Worm (Caenorhabditis elegans): ENCODE data around the gene C06A12.3.

Gene C06A12.3

DNA sequence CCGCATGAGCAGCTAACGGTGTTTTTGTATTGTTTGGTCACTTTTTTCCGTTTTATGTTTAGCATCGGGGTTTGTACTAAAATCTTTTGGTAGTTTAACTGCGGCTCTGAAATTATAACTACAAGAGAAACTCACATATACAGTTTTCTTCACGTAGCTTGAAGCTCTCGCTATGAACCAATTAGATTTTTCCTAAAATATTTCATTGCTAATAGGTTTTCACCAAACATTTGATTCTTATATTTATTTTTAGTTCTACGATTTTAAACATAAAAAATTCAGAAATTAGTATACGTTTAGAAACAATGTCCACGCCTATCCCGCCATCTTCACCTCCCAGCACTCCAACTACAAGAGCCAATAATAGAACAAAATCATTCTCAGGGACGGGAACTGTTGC, at the start of gene C06A12.3:
Gene C06A12.3 (plus strand): TSS at position 301 of the 400 bp plus-strand sequence.
- TF ChIP-seq ceh-39 (tag; optimal IDR thresholded peaks at IDR 0.05) (no peak), nhr-2 (tag; optimal IDR thresholded peaks at IDR 0.05) (no peak), nhr-12 (tag; optimal IDR thresholded peaks at IDR 0.05) (no peak), lin-32 (GFP tag; optimal IDR thresholded peaks at IDR 0.05) (no peak), nhr-76 (tag; optimal IDR thresholded peaks at IDR 0.05) (no peak), elt-1 (tag; optimal IDR thresholded peaks at IDR 0.05; ENCODE audit: borderline replicate concordance, insufficient read depth) (no peak), sem-2 (GFP tag; optimal IDR thresholded peaks at IDR 0.05) (no peak), mls-2 (tag; optimal IDR thresholded peaks at IDR 0.05) (no peak)

DNA sequence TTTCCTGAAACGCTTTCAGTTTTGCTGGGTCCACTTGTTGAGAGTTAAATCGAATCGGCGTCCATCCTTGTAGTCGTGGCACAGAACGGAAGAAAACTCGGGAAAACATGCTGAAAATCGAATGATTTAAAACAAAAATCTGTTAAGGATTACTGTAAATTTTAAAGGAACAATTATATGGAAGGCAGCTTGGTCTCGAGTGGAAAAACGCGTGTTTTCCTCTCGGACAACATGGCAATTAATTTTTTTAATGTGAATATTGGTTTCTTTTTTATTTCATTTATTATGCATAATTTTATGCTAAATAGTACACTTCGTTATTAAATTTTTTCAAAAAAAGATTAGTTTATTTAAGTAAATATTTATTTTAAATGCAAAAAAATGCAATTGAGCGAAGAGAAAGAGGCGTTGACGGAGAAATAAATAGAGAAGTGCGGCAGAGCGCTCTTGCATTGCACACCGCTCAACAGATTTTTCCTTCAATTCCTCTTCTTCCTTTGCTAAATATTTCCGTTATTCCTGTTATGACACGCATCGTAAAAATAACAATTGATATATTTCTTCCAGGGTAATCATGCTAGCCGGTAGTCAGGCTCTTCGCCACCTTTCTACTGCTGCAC, 47.4 kb upstream of the C06A12.3 start, which contains the start of the genes C30H6.9 and dlat-2:
Gene C30H6.9 (minus strand): TSS at position 110 of the 620 bp plus-strand sequence.
Gene dlat-2 (plus strand): TSS at position 566 of the 620 bp plus-strand sequence.
- TF ChIP-seq lsy-2 (tag; optimal IDR thresholded peaks at IDR 0.05) (peak; percentile 31), ces-1 (GFP tag; optimal IDR thresholded peaks at IDR 0.05) (peak; percentile 41), unc-62 (GFP tag; optimal IDR thresholded peaks at IDR 0.05) (no peak), pha-4 (tag; optimal IDR thresholded peaks at IDR 0.05) (peak; percentile 38), mep-1 (tag; optimal IDR thresholded peaks at IDR 0.05) (peak; percentile 22)

DNA sequence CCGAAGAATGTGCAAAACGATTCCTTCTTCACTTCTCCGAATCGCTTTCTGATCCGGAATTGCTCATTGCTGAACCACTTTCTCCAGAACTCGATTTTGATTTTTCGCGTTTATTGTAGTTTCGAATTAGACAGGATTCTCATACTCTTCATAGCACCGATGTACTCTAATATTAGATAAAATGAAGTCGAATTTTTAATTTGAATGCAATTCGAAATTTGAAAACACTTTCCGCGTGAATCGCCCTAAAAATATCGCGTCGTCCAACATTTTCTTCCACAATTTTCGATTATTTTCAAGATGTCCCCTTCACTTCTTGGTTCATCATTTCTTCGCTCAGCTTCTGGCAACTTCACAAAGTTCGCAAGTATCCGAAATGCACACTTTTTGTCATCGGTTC, 45.5 kb upstream of the C06A12.3 start, which contains the start of gene C30H6.8:
Gene C30H6.8 (plus strand): TSS at position 301 of the 400 bp plus-strand sequence.
- no peak for TF ChIP-seq unc-62 (GFP tag; optimal IDR thresholded peaks at IDR 0.05)
- TF ChIP-seq ceh-43 (GFP tag; optimal IDR thresholded peaks at IDR 0.05), result no peak
- TF ChIP-seq flh-1 (GFP tag; optimal IDR thresholded peaks at IDR 0.05), result no peak
- TF ChIP-seq unc-39 (tag; optimal IDR thresholded peaks at IDR 0.05), result no peak
- no peak for TF ChIP-seq hlh-1 (tag; optimal IDR thresholded peaks at IDR 0.05)
- no peak for TF ChIP-seq ham-2 (GFP tag; optimal IDR thresholded peaks at IDR 0.05)
- no peak for TF ChIP-seq nhr-76 (tag; optimal IDR thresholded peaks at IDR 0.05)
- no peak for TF ChIP-seq nhr-2 (tag; optimal IDR thresholded peaks at IDR 0.05)
- no peak for TF ChIP-seq ceh-83 (GFP tag; optimal IDR thresholded peaks at IDR 0.05)
- TF ChIP-seq ceh-39 (tag; optimal IDR thresholded peaks at IDR 0.05), result no peak
- TF ChIP-seq nhr-12 (tag; optimal IDR thresholded peaks at IDR 0.05), result no peak
- no peak for TF ChIP-seq elt-3 (tag; optimal IDR thresholded peaks at IDR 0.05)
- TF ChIP-seq lin-32 (GFP tag; optimal IDR thresholded peaks at IDR 0.05), result no peak
- no peak for TF ChIP-seq nhr-28 (tag; optimal IDR thresholded peaks at IDR 0.05)
- no peak for TF ChIP-seq tbx-8 (GFP tag; optimal IDR thresholded peaks at IDR 0.05)

DNA sequence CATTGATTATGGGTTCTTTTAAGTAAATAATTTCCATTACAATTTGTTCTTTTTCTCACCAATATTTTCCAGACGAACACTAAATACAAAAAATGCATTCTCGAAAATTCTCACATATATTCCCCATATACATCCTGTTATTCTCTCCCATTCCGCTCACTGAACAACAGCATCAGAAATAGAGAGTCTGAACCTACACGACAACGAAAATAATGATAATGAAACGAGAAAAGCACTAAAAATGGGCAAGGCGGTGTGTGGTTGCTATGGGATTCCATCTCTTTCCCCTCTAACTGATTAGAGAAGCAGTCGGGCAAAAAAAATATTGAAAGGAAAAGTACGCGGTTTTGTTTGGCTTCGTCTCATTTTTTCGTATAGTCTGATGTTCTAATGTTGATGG, 44.5 kb upstream of the C06A12.3 start, which contains the start of gene C30H6.12:
Gene C30H6.12 (plus strand): TSS at position 301 of the 400 bp plus-strand sequence.
- TF ChIP-seq lsy-2 (tag; optimal IDR thresholded peaks at IDR 0.05) (no peak), blmp-1 (tag; optimal IDR thresholded peaks at IDR 0.05) (no peak), ces-1 (GFP tag; optimal IDR thresholded peaks at IDR 0.05) (no peak), mls-2 (tag; optimal IDR thresholded peaks at IDR 0.05) (no peak), nhr-2 (tag; optimal IDR thresholded peaks at IDR 0.05) (no peak), snpc-4 (tag; optimal IDR thresholded peaks at IDR 0.05) (no peak), zip-8 (tag; optimal IDR thresholded peaks at IDR 0.05) (no peak), ham-2 (GFP tag; optimal IDR thresholded peaks at IDR 0.05) (no peak), mep-1 (tag; optimal IDR thresholded peaks at IDR 0.05) (no peak), bed-3 (GFP tag; optimal IDR thresholded peaks at IDR 0.05) (no peak), unc-120 (tag; optimal IDR thresholded peaks at IDR 0.05; ENCODE audit: poor library complexity, severe bottlenecking) (no peak), unc-62 (GFP tag; optimal IDR thresholded peaks at IDR 0.05) (no peak), cnd-1 (tag; optimal IDR thresholded peaks at IDR 0.05) (no peak), nhr-12 (tag; optimal IDR thresholded peaks at IDR 0.05) (no peak), ceh-83 (GFP tag; optimal IDR thresholded peaks at IDR 0.05) (no peak), elt-3 (tag; optimal IDR thresholded peaks at IDR 0.05) (no peak), tbx-8 (GFP tag; optimal IDR thresholded peaks at IDR 0.05) (no peak), M03D4.4 (tag; optimal IDR thresholded peaks at IDR 0.05) (no peak)

DNA sequence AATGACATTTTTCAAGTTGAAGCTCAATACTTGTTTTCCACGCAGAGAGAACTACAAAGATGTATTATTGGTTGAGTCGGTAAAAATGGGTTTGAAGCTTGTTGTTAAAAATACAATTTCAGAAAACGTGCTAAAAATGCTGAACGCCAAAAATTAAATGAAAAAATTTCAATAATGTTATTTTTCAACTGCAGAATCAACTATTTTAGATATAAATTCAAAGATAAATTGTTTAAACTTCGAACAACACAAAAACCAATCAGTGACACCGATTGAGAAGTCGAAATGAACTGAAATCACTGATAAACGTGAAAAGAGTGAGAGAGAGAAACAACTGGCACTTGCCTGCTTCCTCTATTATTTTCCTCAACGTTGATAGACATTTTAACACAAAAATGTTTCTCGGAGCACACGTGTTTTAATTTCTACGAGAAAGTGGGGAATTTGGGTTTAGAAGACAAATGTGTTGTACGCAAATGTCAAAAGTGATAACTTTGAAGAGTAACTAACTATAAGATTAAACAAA, 40.0 kb upstream of the C06A12.3 start, which contains the start of gene T02D1.8:
Gene T02D1.8 (minus strand): TSS at position 51 of the 526 bp plus-strand sequence.
- TF ChIP-seq hlh-1 (tag; optimal IDR thresholded peaks at IDR 0.05) (peak; percentile 25), elt-3 (tag; optimal IDR thresholded peaks at IDR 0.05) (no peak)
